Fruit fly (Drosophila melanogaster) S2 (cell line): ENCODE results near the gene gogo.

ENCODE experiments used
- CG8478 ChIP-seq: fragments of >200 bp; optimal IDR thresholded peaks from 2 replicates; lab custom pipeline; 2018
- CTCF ChIP-seq, 2 experiments: fragments of >200 bp; optimal IDR thresholded peaks; 2 replicates each; lab custom pipeline; 2018

Gene gogo

DNA sequence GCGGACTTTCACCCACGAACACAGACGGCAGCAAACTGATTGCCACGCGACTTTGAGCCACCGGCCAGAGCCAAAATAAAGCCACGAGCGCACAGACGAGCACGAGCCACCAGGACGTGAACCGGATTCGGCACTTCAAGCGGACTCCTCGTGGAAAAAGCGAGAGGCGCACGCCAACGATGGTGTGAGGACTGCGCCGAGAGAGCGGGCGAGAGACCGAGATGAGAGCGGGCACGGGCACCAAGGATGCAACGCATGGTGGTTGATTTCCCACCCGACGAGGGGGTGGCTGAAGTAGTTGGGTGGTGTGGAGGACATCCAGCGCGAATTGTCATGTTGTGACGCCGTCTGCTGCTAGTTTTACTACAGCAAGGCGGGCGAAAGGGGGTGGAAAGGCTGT, at the start of gene gogo:
gogo (minus strand) TSS at position 39 of the 400 bp plus-strand sequence.
- no peak for TF ChIP-seq CG8478
- no peak for TF ChIP-seq CTCF (optimal IDR thresholded peaks at IDR 0.05; lab: Kevin White, UChicago)

DNA sequence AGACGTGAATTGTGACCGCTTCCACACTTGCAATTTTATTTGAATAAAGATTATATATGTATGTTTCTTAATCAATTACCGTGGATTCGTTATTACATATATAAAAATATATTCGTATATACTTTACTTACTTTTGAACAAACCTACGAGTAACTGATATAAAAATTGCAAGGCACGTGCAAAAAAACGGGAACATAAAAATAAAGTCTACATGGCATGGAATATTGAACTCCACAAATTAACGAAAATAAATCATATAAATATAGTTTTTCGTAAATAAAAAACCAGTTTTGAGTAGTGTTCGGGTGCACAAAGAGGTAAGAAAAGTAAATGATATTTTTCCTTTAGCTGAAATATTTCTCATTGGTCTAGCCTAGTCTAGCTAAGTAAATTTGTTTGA, 47.4 kb upstream of the gogo start, which contains the start of gene Spn77Bc:
Spn77Bc (plus strand) TSS at position 301 of the 400 bp plus-strand sequence.
- no peak for TF ChIP-seq CG8478
- TF ChIP-seq CTCF (optimal IDR thresholded peaks at IDR 0.05; lab: Kevin White, UChicago), result no peak

DNA sequence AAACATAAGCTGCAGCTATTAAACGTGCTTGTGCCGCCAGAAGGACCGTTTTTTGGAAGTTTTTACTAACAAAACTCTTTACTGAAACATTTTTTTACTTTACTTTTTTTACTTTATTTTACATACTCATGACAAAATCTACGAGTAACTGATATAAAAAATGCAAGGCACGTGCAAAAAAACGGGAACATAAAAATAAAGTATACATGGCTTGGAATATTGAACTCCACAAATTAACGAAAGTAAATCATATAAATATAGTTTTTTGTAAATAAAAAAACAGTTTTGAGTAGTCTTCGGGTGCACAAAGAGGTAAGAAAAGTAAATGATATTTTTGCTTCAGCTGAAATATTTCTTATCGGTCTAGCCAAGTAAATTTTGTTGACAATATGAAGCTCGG, 25.7 kb upstream of the gogo start, which contains the start of gene Spn77Bb:
Spn77Bb (plus strand) TSS at position 301 of the 400 bp plus-strand sequence.
- TF ChIP-seq CTCF (optimal IDR thresholded peaks at IDR 0.05; lab: Kevin White, UChicago) (no peak), CG8478 (no peak)

DNA sequence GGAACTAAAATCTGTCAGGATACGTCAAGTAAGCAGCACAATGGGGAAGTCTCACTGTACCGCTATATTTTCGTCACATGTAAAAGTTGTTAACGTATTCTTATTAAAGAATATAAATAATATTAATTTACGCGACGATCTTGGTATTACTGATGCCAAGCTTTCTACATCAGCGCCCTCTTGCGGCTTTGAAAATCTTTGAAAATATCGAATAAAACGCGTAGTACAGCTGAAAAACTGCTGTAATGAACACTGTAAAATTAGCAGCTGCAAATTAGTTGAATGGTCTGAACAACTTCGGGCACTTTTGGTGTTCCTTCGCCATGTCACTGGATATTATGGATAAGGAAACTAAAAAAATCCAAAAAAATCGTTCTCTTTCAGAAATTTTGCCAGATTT, 25.1 kb upstream of the gogo start:
- TF ChIP-seq CTCF (optimal IDR thresholded peaks at IDR 0.05; lab: Kevin White, UChicago) (peak; percentile 50 to 78), CG8478 (no peak)

DNA sequence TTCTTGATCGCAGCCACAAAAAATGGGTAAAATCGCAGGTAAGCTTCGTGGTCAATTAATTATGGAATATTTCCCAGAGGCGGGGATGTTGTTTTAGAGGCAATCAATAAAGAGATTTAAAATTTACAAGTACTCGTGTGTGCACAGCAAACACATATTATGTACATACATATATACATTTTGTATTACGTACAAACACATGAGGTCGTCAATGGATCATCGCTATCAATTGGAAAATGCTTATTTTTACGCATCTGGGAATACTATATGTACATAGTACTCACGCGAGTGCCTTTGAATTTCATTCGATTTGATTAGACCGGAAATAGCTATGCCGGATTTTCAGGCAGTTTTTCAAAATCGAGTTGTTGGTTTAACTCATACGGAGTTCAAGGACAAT, 22.8 kb upstream of the gogo start:
- TF ChIP-seq CTCF (optimal IDR thresholded peaks at IDR 0.05; lab: Kevin White, UChicago) (no peak), CG8478 (no peak)

DNA sequence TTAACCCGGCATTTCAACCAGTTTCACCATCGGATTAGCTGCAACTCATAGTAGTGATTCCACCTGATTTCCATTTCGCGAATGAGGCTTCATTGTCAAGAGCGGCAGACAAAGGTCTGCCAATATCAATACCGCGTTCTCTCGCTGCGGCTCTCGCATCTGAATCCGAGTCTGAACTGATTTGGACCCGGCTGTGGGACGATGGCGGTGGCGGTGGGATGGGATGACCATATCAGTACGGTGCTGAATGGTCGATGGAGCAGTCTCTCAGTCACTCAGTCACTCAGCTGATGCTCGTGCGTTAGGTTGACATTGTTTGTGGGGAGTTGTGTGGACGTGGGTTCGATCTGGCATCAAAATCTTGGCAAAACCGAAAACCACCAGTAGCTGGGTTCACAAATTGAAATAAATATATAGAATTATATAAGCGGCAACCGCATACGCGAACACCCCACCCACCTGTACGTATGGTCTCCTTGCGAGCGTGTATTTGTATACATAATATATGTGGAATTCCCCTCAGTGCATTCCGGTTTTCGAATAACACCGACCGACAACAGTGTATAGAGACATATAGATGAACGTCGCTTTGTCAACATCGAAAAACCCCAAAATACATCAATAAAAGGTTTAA, 22.1 kb upstream of the gogo start, which contains the start of gene Spn77Ba:
Spn77Ba (plus strand) TSS at position 235 of the 634 bp plus-strand sequence.
- TF ChIP-seq CTCF (optimal IDR thresholded peaks at IDR 0.05; lab: Kevin White, UChicago) (no peak), CG8478 (no peak)

DNA sequence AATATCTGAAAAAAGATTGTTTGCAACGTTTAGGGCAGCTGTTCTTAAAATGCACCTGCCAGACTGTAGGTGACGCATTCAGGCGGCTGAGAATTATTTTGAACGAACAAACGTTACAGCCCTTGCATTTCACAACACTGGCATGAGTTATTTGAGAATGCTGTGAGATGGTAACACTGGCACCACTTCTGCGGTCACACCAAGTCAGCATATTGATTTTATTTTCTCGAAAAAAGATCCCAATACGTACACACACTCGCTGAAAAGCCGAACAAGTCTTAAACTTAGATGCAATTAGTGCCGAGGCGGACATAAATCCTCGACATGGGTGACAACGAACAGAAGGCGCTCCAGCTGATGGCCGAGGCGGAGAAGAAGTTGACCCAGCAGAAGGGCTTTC, 18.5 kb upstream of the gogo start, which contains the start of gene alphaSnap:
alphaSnap (plus strand) TSS at position 164 of the 400 bp plus-strand sequence.
- TF ChIP-seq CG8478 (no peak), CTCF (optimal IDR thresholded peaks at IDR 0.05; lab: Kevin White, UChicago) (peak; percentile 54 to 59)

DNA sequence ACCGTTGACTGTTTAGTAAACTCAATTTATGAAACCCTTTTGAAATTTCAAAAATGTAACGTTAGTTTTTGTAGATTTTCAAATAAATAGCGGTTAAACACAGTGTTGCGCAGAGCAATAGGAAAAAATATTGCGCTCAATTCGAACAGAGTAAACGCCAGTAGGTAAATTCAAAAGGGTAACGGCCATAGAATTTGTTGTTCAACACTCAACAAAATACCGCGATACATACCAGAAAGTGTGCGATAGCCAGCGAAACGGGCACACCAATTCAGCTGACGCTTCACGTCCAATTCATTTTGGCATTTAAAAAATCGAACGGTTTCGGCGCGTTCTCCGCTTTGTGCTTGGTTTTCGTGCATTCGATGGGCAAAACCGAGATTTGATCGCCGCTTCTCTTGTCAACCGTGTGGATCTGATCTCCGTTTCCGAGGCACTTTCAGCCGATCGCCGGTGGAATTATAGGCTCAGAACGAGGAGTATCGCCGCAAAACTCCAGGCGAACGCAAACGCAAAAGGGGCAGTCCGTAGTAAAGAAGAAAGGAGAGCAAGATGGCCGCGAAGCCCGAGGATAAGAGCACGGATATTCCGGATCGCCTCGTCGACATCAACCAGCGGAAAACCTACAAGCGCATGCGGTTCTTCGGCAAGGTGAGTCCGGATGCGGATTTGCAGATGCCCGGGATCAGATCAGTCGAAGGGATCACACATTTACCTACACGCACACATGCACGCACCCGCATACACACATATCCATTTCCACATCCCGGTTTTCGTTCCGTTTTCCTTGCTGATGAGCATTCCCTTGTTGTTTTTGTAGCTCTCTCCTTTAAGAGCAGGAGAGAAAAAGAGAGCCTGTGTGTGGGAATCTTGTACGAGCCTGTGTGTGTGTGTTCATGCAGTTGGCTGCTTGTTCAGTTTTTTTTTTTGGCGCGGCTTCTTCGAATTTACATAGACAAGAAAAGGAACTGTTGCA, 15.1 kb upstream of the gogo start:
- TF ChIP-seq CTCF (optimal IDR thresholded peaks at IDR 0.05; lab: Kevin White, UChicago), result peak; percentile 38 to 43
- no peak for TF ChIP-seq CG8478

DNA sequence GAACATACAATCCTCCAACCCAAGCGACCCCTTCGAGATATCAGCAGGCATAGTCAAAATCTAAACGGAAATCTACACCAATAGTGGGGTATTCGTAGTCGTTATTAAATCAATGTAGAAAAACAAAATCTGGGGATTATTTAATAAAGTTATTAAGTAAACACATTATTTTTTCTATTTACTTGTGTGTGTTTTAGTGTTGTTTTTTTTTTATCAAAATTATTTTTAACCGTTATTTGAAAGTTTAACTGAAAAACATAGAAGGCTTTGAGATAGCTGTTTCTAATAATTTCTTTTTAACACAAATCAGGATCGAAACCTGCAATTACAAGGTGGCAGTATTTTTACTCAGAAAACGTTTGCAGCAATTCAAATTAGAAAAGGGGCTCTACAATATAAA, 14.4 kb upstream of the gogo start, which contains the start of gene polo:
polo (plus strand) TSS at position 301 of the 400 bp plus-strand sequence.
- TF ChIP-seq CG8478 (no peak), CTCF (optimal IDR thresholded peaks at IDR 0.05; lab: Kevin White, UChicago) (no peak)

DNA sequence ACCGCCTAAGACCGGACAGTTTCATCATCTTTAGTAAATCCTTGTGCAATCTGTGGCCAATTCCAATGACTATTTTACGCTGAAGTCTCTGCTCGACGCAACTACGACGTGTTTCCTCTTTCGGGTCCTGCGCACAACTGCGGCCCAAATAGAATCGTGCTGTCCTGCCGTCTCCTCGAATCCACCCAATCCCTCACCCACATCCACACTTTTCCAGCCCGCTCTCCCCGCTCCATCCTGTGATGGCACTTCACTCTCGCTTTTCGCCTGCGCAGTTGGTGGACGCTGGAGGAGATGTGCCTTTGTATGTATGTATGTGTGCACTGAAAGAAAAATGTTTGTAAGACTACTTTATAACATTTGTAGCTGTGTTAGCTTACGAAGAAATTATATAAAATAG, 11.2 kb upstream of the gogo start, which contains the start of gene CG32225:
CG32225 (minus strand) TSS at position 142 of the 400 bp plus-strand sequence.
- TF ChIP-seq CTCF (optimal IDR thresholded peaks at IDR 0.05; lab: Kevin White, UChicago) (no peak), CG8478 (no peak)

DNA sequence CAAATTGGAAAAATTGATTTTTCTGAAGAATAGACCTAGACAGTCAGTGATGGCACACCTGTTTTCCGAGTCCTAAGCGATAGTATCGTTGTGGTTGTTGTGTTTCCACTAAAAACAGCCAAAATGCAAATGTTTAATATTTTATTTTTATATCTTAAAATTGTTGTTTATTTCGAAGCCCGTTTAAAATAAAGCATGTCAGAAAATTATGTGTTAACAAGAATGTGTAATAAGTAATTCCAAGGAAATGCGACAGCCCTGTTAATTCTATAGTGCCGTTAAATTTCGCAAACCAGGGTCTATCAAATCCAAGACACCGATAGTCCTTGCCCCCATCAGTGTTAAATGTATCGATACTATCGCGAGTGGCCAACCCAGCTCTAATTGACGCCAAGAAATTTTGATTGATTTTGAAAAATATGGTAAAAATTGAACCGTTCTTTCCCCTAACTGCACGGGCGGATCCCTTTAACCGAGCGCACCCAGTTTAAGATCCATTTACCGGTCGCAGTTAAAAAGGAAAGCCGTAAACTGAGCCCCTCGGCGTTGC, 7.2 kb upstream of the gogo start, which contains the start of gene Pex23:
Pex23 (minus strand) TSS at position 61 of the 550 bp plus-strand sequence.
- no peak for TF ChIP-seq CG8478
- peak in 1 of 2 experiments; percentile 38 for TF ChIP-seq CTCF (optimal IDR thresholded peaks at IDR 0.05; lab: Kevin White, UChicago)

DNA sequence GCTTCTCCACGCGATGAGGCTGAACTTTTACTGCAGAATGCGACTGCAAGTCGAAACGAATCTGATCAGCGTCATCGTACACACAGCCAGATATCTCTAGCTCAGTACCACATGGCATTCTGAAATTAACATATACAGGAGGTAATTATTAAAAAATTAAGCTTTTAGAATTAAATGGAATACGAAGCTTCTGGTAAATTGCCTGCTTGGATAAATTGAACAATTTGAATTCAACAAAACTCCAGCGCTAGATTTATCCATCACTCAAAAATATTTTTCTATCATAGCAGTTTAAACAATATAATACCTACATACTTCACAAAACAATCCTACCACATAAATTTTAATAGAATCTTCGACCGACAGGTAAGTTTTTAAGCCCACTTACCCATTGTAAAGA, 4.2 kb upstream of the gogo start, which contains the start of gene SCCRO4:
SCCRO4 (plus strand) TSS at position 301 of the 400 bp plus-strand sequence.
- TF ChIP-seq CTCF (optimal IDR thresholded peaks at IDR 0.05; lab: Kevin White, UChicago) (no peak), CG8478 (no peak)

DNA sequence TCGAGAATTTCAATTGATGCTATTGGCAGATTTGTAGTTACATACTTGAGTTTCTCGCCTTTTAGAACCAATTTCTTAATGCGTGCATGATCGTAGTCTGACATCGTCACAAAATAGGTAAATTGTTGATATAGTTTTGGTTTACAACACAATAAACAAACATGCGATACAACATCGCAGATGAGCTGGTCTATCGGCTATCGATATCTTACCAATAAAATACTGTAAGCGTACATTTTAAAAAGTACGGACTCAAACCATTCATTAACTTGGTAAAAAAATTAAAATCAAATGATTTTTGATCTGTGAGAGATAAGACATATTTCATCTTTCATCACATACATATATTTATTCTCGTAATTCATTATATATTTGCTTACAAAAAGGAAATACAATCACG, 1.9 kb upstream of the gogo start, which contains the start of gene FRG1:
FRG1 (minus strand) TSS at position 175 of the 400 bp plus-strand sequence.
- no peak for TF ChIP-seq CTCF (optimal IDR thresholded peaks at IDR 0.05; lab: Kevin White, UChicago)
- TF ChIP-seq CG8478, result no peak

DNA sequence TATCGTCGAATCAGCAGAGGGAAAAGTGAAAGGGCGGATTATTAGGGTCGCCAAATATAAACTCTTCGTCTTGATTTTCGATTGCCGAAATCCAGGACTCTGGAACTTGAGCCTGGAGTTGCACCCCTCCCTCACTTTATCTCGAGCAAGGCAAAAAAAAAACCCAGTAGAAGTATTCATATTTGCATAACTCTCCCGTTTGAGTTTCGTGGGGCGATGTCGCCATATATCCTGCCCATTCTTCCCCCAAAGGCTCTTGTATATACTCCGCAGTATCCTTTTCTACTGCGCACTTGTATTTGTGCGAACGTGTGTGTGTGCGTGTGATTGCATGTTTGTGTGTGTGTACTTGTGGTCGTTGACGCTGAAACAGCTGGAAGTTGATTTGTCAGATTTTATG, 7.9 kb downstream of the gogo start:
- no peak for TF ChIP-seq CG8478
- TF ChIP-seq CTCF (optimal IDR thresholded peaks at IDR 0.05; lab: Kevin White, UChicago), result no peak

DNA sequence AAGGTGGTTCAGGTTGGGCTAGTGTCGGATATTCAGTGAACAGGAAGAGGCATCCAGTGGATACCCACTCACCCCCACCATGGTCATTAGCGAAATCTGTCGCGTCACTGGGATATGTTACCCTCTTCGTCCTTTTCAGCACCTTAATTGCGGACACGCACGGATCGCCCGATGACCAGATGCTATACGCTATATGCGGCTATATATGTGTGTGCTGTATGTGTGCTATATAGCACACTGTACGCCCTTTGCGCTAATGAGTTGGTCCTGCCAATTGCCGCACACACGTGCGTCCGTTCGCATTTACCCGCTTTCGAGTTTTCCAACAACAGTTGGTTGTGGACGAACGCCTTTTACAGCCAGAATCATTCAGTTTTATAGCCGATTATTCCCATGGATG, 13.7 kb downstream of the gogo start:
- TF ChIP-seq CTCF (optimal IDR thresholded peaks at IDR 0.05; lab: Kevin White, UChicago), result no peak
- no peak for TF ChIP-seq CG8478
